Worm (Caenorhabditis elegans): ENCODE data around the gene str-118.

- no peak for TF ChIP-seq nfya-1 (tag; optimal IDR thresholded peaks at IDR 0.05; ENCODE audit: insufficient read depth)
- TF ChIP-seq mdl-1 (tag; optimal IDR thresholded peaks at IDR 0.05): no peak
- TF ChIP-seq sea-2 (GFP tag; optimal IDR thresholded peaks at IDR 0.05): no peak
- TF ChIP-seq nhr-28 (tag; optimal IDR thresholded peaks at IDR 0.05): no peak
- TF ChIP-seq nhr-76 (tag; optimal IDR thresholded peaks at IDR 0.05): no peak
- no peak for TF ChIP-seq ceh-28 (tag; optimal IDR thresholded peaks at IDR 0.05)
- TF ChIP-seq fos-1 (tag; optimal IDR thresholded peaks at IDR 0.05): no peak
- TF ChIP-seq ama-1 (optimal IDR thresholded peaks at IDR 0.05): no peak
- no peak for TF ChIP-seq nhr-25 (tag; optimal IDR thresholded peaks at IDR 0.05)
- TF ChIP-seq elt-3 (tag; optimal IDR thresholded peaks at IDR 0.05): no peak
- no peak for TF ChIP-seq mml-1 (tag; optimal IDR thresholded peaks at IDR 0.05)
- TF ChIP-seq elt-2 (tag; optimal IDR thresholded peaks at IDR 0.05): no peak
- TF ChIP-seq nhr-23 (tag; optimal IDR thresholded peaks at IDR 0.05): no peak
Measured at ce11 chrV:10080905-10081304, 28.9 kb downstream of the str-118 start.
